Fruit fly (Drosophila melanogaster) whole organism, prepupa: ENCODE data around the gene sky.
A peak's percentile ranks its signal among the peaks of the same experiment; 100 is the strongest.

ENCODE experiments used
- CG11762 ChIP-seq: fragments of 200-800 bp; sonication (Bioruptor generic); optimal IDR thresholded peaks from 3 replicates; lab custom pipeline; 2016; ENCODE audit warnings: missing biosample characterization, missing genetic modification characterization; ENCODE audit not compliant: insufficient read depth
- CG15336 ChIP-seq: fragments of 200-800 bp; sonication (Bioruptor generic); IDR thresholded peaks from 2 replicates; pipeline ENCODE4 v1.3.6; 2022; ENCODE audit warnings: missing biosample characterization, missing genetic modification characterization
- CG1621 ChIP-seq: fragments of 200-800 bp; sonication (Bioruptor generic); optimal IDR thresholded peaks from 3 replicates; lab custom pipeline; 2018; ENCODE audit warnings: missing biosample characterization, mild to moderate bottlenecking, missing genetic modification characterization
- CG32006 ChIP-seq: fragments of 200-800 bp; sonication (Bioruptor generic); optimal IDR thresholded peaks from 3 replicates; lab custom pipeline; 2017; ENCODE audit warnings: missing biosample characterization, mild to moderate bottlenecking, missing genetic modification characterization
- CG6792 ChIP-seq: fragments of 200-800 bp; sonication (Bioruptor generic); optimal IDR thresholded peaks from 3 replicates; lab custom pipeline; 2016; ENCODE audit warnings: missing biosample characterization, missing genetic modification characterization
- CG7368 ChIP-seq: fragments of 200-800 bp; sonication (Bioruptor generic); optimal IDR thresholded peaks from 3 replicates; lab custom pipeline; 2016; ENCODE audit warnings: missing biosample characterization, missing genetic modification characterization
- Gug ChIP-seq: fragments of 200-800 bp; sonication (Bioruptor generic); IDR thresholded peaks from 2 replicates; pipeline ENCODE4 v1.3.6; 2022; ENCODE audit warnings: missing biosample characterization, missing genetic modification characterization
- Lpt ChIP-seq: fragments of 200-800 bp; sonication (Bioruptor generic); optimal IDR thresholded peaks from 3 replicates; lab custom pipeline; 2016; ENCODE audit warnings: missing biosample characterization, missing genetic modification characterization
- OdsH ChIP-seq: fragments of 200-800 bp; sonication (Bioruptor generic); optimal IDR thresholded peaks from 3 replicates; lab custom pipeline; 2016; ENCODE audit warnings: missing biosample characterization, missing genetic modification characterization
- fd59A ChIP-seq: fragments of 200-800 bp; sonication (Bioruptor generic); optimal IDR thresholded peaks from 2 replicates; lab custom pipeline; 2017; ENCODE audit warnings: missing biosample characterization, mild to moderate bottlenecking, missing genetic modification characterization, missing genetic modification reagents
- pdm3 ChIP-seq: fragments of 200-800 bp; sonication (Bioruptor generic); optimal IDR thresholded peaks from 3 replicates; lab custom pipeline; 2016; ENCODE audit warnings: missing biosample characterization, missing genetic modification characterization
- ss ChIP-seq, 2 experiments: fragments of 200-800 bp; sonication (Bioruptor generic); optimal IDR thresholded peaks; 2 replicates in 1 of 2; 3 replicates in 1 of 2; lab custom pipeline; 2017 to 2018; ENCODE audit warnings: mild to moderate bottlenecking in 2 of 2, missing biosample characterization in 2 of 2, missing genetic modification characterization in 2 of 2, moderate library complexity in 1 of 2
- topi ChIP-seq: fragments of 200-800 bp; sonication (Bioruptor generic); optimal IDR thresholded peaks from 3 replicates; lab custom pipeline; 2016; ENCODE audit warnings: missing biosample characterization, missing genetic modification characterization
- vri ChIP-seq: fragments of 200-800 bp; sonication (Bioruptor generic); optimal IDR thresholded peaks from 3 replicates; lab custom pipeline; 2016; ENCODE audit warnings: missing biosample characterization, mild to moderate bottlenecking, missing genetic modification characterization

- peak; percentile 33 for TF ChIP-seq OdsH (GFP tag; lab: Kevin White, UChicago)
- no peak for TF ChIP-seq CG11762 (GFP tag; lab: Kevin White, UChicago)
- no peak for TF ChIP-seq Gug (GFP tag; lab: Robert Waterston, UW)
- no peak for TF ChIP-seq CG1621 (tag; lab: Kevin White, UChicago)
- peak; percentile 27 for TF ChIP-seq CG32006 (GFP tag; lab: Kevin White, UChicago)
- TF ChIP-seq pdm3 = peak; percentile 23
- TF ChIP-seq CG15336 (GFP tag; lab: Robert Waterston, UW) = peak; percentile 41; the same call in 1 of the 2 replicates
- no peak for TF ChIP-seq topi (GFP tag; lab: Kevin White, UChicago)
- TF ChIP-seq Lpt (GFP tag; lab: Kevin White, UChicago) = peak; percentile 41
- peak; percentile 8 for TF ChIP-seq vri (GFP tag; lab: Kevin White, UChicago)
- peak in 1 of 2 experiments; percentile 26 for TF ChIP-seq ss (GFP tag; optimal IDR thresholded peaks at IDR 0.05; lab: Kevin White, UChicago)
- no peak for TF ChIP-seq fd59A (GFP tag; lab: Kevin White, UChicago)
- TF ChIP-seq CG6792 = no peak
- no peak for TF ChIP-seq CG7368
Observed at dm6 chr2L:20891188-20891587, 27.5 kb downstream of the sky start.
